Worm (Caenorhabditis elegans): ENCODE data around the gene unc-3.

unc-3 gene

DNA sequence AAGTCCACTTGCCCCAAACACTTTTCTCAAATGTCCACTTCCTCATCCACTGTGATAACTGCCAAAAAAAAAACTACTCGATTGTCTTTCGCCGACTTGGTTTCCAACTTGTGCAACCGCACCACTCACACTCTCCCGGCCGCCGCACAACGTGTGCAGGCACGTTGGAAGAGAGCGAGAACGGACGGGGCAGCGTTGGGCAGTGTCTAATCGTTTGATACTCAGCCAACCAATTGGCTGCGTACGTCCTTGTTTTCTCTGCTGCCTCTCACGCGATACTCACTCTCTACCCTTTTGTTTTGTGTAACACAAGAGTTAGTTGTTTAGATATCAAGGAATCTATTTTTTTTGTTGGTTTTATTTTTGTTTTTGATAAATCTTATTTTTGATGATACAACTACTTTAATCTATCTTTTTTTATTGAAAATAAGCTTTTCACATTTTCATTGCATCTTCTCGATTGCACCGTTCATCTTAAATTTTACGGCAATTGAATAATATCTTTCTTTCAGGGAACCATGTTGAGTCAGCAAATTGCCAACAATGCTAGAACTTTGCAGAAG lies 19.7 kb upstream of the unc-3 start, which contains the start of gene sucl-1:
Gene sucl-1 (plus strand): TSS at position 513 of the 563 bp plus-strand sequence.
- TF ChIP-seq W03F9.2 (tag; optimal IDR thresholded peaks at IDR 0.05) (peak; percentile 65), him-1 (tag; optimal IDR thresholded peaks at IDR 0.05) (peak; percentile 11), dao-5 (tag; optimal IDR thresholded peaks at IDR 0.05) (no peak)

DNA sequence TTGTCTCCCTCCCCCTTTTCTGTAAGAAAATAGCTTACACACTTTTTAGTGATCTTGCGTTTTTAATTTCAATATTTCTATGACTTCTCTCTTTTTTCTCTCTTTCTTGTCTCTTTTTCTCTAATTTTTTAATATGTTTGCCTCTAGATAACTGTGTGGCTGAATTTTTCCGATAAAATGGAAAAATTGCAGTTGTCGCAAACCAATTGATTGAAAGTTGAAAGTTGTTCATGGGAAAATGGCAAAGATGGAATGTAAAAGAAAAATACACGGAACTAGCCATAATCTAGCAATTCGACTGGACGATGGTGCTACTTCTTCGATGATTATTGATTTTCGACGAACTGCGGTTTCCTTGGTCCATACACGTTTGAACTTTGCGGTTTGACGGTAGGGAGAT lies 17.5 kb upstream of the unc-3 start:
- no peak for TF ChIP-seq dao-5 (tag; optimal IDR thresholded peaks at IDR 0.05)
- no peak for TF ChIP-seq W03F9.2 (tag; optimal IDR thresholded peaks at IDR 0.05)
- no peak for TF ChIP-seq him-1 (tag; optimal IDR thresholded peaks at IDR 0.05)

DNA sequence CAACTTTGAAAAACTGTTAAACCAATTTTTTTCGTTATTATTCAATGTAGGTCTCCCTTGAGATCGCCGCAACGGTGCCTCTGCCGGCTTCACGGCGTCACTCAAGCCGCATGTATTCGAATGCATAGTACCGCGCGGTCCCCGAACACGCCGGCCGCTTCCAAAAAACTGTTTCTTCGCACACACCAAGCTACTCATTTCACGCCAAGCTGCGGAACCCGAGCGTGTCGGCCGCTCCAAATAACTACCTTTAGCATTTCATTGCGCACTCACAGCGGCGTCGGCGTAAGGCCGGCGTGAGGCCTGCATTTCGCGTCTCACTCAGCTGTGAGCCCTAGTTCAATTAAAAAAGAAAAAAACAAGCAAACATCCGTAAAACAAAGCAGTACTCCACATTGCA lies 16.7 kb upstream of the unc-3 start:
- TF ChIP-seq him-1 (tag; optimal IDR thresholded peaks at IDR 0.05) (no peak), W03F9.2 (tag; optimal IDR thresholded peaks at IDR 0.05) (no peak), dao-5 (tag; optimal IDR thresholded peaks at IDR 0.05) (no peak)

DNA sequence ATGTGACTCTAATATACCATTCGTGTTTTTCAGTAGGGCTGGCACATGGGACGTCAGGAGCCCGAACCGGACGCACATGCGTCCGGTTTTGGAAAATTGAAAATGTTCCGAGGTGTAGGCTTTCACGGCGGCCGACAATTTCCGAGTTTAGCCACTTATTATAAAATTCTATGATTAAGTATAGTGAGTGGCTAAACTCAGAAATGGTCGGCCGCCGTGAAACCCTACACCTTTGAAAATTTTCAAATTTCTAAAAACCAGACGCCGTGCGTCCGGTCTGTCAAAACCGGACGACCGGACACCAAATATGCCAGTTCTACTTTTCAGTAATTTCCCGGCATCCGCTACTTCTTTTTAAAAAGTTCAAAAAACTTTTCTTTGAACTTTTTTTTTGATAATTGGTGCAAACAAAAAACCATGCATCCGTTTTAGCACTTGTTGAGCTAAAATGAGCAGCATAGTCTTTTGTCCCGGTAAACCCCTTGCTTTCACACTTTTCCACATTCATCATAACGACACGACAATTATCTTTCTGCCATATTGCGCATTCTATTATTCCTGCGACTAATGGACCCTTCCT lies 15.6 kb upstream of the unc-3 start:
- no peak for TF ChIP-seq dao-5 (tag; optimal IDR thresholded peaks at IDR 0.05)
- TF ChIP-seq him-1 (tag; optimal IDR thresholded peaks at IDR 0.05) = no peak
- TF ChIP-seq W03F9.2 (tag; optimal IDR thresholded peaks at IDR 0.05) = no peak

DNA sequence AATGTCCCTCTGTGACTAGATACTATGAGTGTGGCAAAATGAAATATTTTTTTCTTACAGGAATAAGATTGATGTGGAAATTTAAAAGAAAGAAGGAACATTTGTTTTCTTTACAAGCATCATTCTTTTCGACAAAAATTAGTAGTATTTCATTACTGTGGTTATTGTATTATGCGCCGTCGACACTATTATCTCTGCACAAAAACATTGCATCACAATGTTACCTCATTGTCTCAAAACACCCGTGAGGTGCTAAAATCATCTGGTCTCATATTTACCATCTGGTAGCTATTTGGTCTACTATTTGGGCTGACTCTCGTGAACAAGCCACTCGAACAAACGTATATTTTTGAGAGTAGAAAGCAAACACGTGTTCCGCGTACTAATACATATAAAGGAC lies 13.8 kb upstream of the unc-3 start:
- TF ChIP-seq W03F9.2 (tag; optimal IDR thresholded peaks at IDR 0.05) = no peak

DNA sequence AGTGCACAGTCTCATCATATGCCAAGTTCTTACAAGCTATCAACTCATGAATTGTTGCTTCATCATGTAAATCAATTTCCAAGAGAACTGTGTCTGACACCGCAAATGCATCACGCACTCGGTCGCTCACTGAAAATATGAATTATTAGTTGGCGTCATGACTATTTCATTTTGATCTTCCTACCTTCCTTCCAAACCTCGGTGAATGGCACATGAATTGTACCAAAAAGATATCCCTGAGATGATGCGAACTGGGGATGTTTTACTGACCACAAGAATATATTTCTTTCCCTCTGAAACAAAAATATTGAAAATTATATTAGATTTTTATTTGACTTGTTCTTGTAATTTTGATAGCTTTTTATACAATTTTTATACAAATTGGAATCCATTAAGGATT lies 13.2 kb upstream of the unc-3 start:
- TF ChIP-seq dao-5 (tag; optimal IDR thresholded peaks at IDR 0.05) = no peak
- TF ChIP-seq him-1 (tag; optimal IDR thresholded peaks at IDR 0.05) = no peak
- TF ChIP-seq W03F9.2 (tag; optimal IDR thresholded peaks at IDR 0.05) = no peak

DNA sequence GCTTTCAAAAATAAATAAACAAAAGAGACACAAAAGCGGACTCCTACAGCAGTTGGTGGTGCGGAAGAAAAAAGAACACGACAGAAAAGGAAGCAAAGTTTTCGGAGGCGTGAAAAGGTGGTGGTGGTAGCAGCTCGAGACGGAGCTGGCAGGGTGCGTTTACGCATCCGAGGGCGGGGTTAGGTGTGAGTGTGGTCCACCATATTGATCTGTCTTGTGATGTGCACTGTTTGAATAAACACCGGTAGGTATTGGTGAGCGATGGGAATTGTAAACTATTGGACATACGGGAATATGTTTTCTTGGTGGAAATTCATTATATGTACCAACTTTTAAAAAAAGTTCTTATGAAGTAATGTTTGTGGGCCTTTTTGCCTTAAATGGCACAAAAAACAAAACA lies 12.3 kb upstream of the unc-3 start, which contains the start of gene C05G5.5:
Gene C05G5.5 (minus strand): TSS at position 101 of the 400 bp plus-strand sequence.
- TF ChIP-seq W03F9.2 (tag; optimal IDR thresholded peaks at IDR 0.05) (no peak), dao-5 (tag; optimal IDR thresholded peaks at IDR 0.05) (no peak), him-1 (tag; optimal IDR thresholded peaks at IDR 0.05) (no peak)

DNA sequence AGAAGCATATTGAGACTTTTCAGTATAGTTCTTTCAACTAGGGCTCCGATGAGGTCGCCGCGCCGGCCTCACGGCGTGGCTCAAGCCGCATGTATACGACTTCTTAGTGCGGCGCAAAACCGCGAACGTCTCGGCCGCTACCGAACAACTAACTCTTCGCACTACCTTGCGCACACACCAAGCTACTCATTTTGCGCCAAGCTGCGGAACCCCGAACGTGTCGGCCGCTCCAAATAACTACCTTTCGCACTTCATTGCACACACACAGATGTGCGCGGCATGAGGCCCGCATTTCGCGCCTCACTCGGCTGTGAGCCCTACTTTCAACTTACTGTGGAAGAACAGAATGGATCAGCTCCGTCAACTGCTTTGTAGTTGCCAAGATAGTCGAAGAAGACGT lies 5.5 kb upstream of the unc-3 start:
- TF ChIP-seq W03F9.2 (tag; optimal IDR thresholded peaks at IDR 0.05) (no peak), dao-5 (tag; optimal IDR thresholded peaks at IDR 0.05) (no peak), him-1 (tag; optimal IDR thresholded peaks at IDR 0.05) (no peak)

DNA sequence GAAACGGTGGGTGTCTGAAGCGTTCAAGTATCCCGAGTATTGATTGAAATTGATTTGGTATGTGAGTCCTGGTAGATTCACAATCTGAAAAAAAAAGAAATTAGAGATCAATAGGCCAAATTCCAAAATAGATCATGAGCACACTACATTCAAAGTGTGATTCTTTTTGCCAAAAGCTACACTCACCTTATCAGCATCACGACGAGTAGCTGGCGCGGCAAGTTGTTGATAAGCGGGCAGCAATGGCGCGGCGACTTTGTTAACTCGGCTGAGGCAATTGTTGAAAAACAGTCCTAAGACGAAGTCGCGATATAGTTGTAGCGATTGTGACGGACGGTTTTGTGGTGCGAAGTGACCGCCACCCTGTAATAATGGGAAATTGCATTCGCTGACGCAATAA lies 4.3 kb upstream of the unc-3 start:
- TF ChIP-seq dao-5 (tag; optimal IDR thresholded peaks at IDR 0.05) (no peak), W03F9.2 (tag; optimal IDR thresholded peaks at IDR 0.05) (no peak), him-1 (tag; optimal IDR thresholded peaks at IDR 0.05) (no peak)

DNA sequence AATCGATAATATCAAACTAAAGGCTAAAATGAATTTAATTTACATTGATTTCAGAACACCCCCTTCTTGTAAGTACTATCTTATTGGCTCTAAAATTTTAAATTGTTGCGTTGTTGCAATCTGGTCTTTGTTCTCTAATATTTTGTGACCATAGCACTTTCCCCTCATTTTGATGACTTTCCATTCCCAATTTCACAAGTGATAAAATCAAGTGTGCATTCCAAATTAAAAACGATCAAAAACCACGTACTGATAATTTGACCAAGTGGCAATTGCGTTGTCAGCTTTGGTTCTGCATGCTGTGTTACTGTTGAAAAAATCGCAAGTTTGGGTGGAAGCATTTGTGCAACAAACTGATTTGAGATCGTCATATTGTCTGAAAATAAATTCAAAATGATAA lies 3.0 kb upstream of the unc-3 start:
- TF ChIP-seq him-1 (tag; optimal IDR thresholded peaks at IDR 0.05) = no peak

DNA sequence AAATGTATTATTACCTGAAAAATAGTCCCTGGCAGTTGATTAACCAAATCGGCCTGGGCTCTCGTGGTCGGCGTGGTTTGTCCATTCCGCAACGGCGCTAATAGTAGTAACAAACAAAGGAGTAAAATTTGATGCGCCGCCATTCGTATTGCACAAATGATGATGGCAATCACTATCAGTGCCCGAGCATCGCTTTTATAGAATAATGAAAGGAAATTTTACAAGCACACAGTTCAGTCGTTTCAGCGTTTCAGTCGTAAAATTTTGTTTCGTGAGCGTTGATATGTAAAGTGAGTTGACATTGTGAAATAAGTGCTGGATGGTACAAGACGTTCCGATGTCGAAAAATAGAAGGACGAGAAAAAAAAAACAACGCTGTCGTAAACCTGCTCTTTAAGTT lies 1.7 kb upstream of the unc-3 start, which contains the start of gene Y16B4A.2:
Gene Y16B4A.2 (minus strand): TSS at position 170 of the 400 bp plus-strand sequence.
- TF ChIP-seq dao-5 (tag; optimal IDR thresholded peaks at IDR 0.05) (no peak), W03F9.2 (tag; optimal IDR thresholded peaks at IDR 0.05) (no peak), him-1 (tag; optimal IDR thresholded peaks at IDR 0.05) (no peak)

DNA sequence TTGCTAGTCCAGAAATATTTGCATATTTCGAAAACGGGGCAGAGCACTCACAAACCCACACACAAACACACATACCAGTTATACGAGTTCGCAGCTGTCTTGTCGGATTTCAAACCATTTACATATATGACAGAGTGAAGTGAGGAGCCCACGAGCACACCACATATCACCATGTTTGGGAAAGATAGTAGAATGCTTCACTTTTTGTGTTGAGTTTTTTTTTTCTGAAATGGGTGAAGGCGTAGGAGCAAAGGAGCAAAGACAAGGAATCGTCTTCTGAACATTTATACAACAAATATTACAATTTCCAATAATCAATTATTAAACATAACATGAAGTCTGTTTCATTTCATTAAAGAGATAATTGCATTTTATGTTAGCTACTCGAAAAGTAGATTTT lies 1.9 kb downstream of the unc-3 start:
- no peak for TF ChIP-seq him-1 (tag; optimal IDR thresholded peaks at IDR 0.05)
- TF ChIP-seq W03F9.2 (tag; optimal IDR thresholded peaks at IDR 0.05) = no peak
- no peak for TF ChIP-seq dao-5 (tag; optimal IDR thresholded peaks at IDR 0.05)

DNA sequence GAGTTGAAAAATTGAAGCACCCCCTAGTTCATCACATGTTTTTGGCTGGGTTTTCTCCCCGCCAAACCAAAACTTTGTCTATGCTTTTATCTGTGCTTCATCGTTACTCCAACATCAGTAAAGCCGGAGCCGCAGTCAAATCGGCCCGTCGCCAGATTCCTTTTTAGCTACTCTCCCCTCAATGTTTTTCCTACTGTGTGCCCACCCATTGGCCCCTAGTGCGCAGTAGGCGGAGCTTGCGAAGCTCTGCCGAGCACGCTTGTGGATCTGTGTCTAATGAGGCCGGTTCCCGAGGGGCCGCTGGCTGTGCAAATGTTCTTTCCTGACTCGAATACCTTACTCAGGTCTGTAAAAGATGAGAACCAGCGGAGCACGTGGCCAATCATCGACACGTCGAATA lies 3.0 kb downstream of the unc-3 start:
- no peak for TF ChIP-seq dao-5 (tag; optimal IDR thresholded peaks at IDR 0.05)
- TF ChIP-seq W03F9.2 (tag; optimal IDR thresholded peaks at IDR 0.05) = no peak

DNA sequence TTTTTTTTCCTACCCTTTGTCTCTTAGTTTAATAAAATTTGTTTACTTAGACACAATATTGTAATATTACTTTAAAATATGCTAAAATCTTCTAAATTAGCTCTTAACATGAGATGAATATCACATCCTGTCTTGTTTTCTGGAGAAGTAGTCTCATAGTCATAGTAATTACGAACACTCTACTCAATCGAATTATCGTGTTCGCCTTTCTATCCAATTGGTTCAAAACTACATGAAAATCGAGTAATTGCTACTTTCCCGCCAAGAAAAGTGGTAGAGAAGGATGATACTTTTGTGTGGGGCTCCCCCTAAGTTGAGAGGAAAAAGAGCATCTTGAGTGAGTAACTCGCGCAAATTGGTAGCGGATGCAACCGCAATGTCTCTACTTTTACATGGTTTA lies 4.8 kb downstream of the unc-3 start:
- TF ChIP-seq W03F9.2 (tag; optimal IDR thresholded peaks at IDR 0.05) (no peak), him-1 (tag; optimal IDR thresholded peaks at IDR 0.05) (no peak), dao-5 (tag; optimal IDR thresholded peaks at IDR 0.05) (no peak)

DNA sequence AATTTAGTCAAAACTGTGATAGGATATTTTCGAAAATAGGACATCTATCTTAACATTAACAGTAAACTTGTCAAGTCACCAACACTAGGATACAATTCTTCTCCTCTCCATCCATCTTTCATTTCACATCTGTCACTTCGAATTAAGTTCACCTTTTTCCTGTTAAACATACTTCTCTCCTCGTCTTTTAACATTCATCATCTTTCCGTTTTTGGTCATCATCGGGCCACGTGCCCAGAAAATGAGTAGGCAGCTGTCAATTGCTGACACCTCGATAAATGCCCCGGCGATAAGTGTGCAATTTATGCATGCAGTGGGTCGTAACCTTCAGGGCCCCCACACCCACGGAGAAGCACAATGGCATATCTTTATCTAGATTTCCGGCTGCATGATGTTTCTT lies 6.8 kb downstream of the unc-3 start:
- TF ChIP-seq him-1 (tag; optimal IDR thresholded peaks at IDR 0.05) (no peak), W03F9.2 (tag; optimal IDR thresholded peaks at IDR 0.05) (no peak), dao-5 (tag; optimal IDR thresholded peaks at IDR 0.05) (no peak)
